Worm (Caenorhabditis elegans): ENCODE data around the gene C14A4.6.

The C14A4.6 gene

ce11 chrII:10563368-10563767 is 31.2 kb downstream of the C14A4.6 start, which contains the start of gene cdc-48.1:
Gene cdc-48.1 (minus strand): TSS chrII:10563407.
- TF ChIP-seq nhr-232 (tag; optimal IDR thresholded peaks at IDR 0.05) (no peak), syd-9 (tag; optimal IDR thresholded peaks at IDR 0.05) (peak; percentile 94), ztf-16 (tag; optimal IDR thresholded peaks at IDR 0.05) (peak; percentile 91), ceh-34 (tag; optimal IDR thresholded peaks at IDR 0.05) (peak; percentile 99), elt-4 (tag; optimal IDR thresholded peaks at IDR 0.05) (no peak), K09A11.1 (tag; optimal IDR thresholded peaks at IDR 0.05; ENCODE audit: insufficient read depth) (peak; percentile 90), pha-4 (tag; optimal IDR thresholded peaks at IDR 0.05) (no peak), F13H6.1 (tag; optimal IDR thresholded peaks at IDR 0.05) (peak; percentile 85), npax-4 (tag; optimal IDR thresholded peaks at IDR 0.05) (peak; percentile 20), tbx-2 (tag; optimal IDR thresholded peaks at IDR 0.05) (peak; percentile 99), fax-1 (tag; optimal IDR thresholded peaks at IDR 0.05) (peak; percentile 72), ahr-1 (tag; optimal IDR thresholded peaks at IDR 0.05) (peak; percentile 61), hlh-13 (GFP tag; optimal IDR thresholded peaks at IDR 0.05) (peak; percentile 24), odd-2 (tag; optimal IDR thresholded peaks at IDR 0.05) (no peak), sox-2 (GFP tag; IDR thresholded peaks at IDR 0.05) (peak; percentile 86), K02D7.2 (tag; optimal IDR thresholded peaks at IDR 0.05) (peak; percentile 79), gmeb-2 (tag; optimal IDR thresholded peaks at IDR 0.05) (peak; percentile 77), ceh-18 (tag; optimal IDR thresholded peaks at IDR 0.05) (peak; percentile 100), pqm-1 (tag; optimal IDR thresholded peaks at IDR 0.05) (peak; percentile 77), pha-2 (tag; optimal IDR thresholded peaks at IDR 0.05) (peak; percentile 82), unc-3 (GFP tag; conservative IDR thresholded peaks at IDR 0.05) (peak; percentile 76), unc-3 (tag; optimal IDR thresholded peaks at IDR 0.05) (peak; percentile 92), pros-1 (tag; optimal IDR thresholded peaks at IDR 0.05) (peak; percentile 91), tbx-7 (tag; optimal IDR thresholded peaks at IDR 0.05) (peak; percentile 68), rnt-1 (tag; optimal IDR thresholded peaks at IDR 0.05) (peak; percentile 98), ceh-9 (tag; optimal IDR thresholded peaks at IDR 0.05) (no peak), ceh-45 (GFP tag; IDR thresholded peaks at IDR 0.05) (peak; percentile 68; the same call in 1 of the 2 replicates), hlh-6 (tag; optimal IDR thresholded peaks at IDR 0.05) (peak; percentile 35), nfya-1 (tag; optimal IDR thresholded peaks at IDR 0.05) (peak; percentile 99), ceh-2 (tag; optimal IDR thresholded peaks at IDR 0.05) (peak; percentile 74), sdc-2 (tag; optimal IDR thresholded peaks at IDR 0.05) (peak; percentile 79), unc-86 (tag; optimal IDR thresholded peaks at IDR 0.05) (peak; percentile 97), pag-3 (tag; optimal IDR thresholded peaks at IDR 0.05; ENCODE audit: borderline replicate concordance) (peak; percentile 93), fkh-6 (tag; optimal IDR thresholded peaks at IDR 0.05) (peak; percentile 24), zip-5 (tag; optimal IDR thresholded peaks at IDR 0.05) (peak; percentile 30), sox-4 (tag; optimal IDR thresholded peaks at IDR 0.05) (peak; percentile 68), ceh-14 (tag; optimal IDR thresholded peaks at IDR 0.05) (peak; percentile 98), nhr-11 (tag; optimal IDR thresholded peaks at IDR 0.05) (peak; percentile 100), ceh-22 (tag; optimal IDR thresholded peaks at IDR 0.05) (no peak), ceh-19 (GFP tag; optimal IDR thresholded peaks at IDR 0.05) (peak; percentile 84), ceh-31 (tag; optimal IDR thresholded peaks at IDR 0.05) (peak; percentile 98), ceh-30 (tag; optimal IDR thresholded peaks at IDR 0.05) (peak; percentile 95), ama-1 (optimal IDR thresholded peaks at IDR 0.05) (no peak), elt-2 (tag; optimal IDR thresholded peaks at IDR 0.05) (peak; percentile 96), pax-1 (tag; optimal IDR thresholded peaks at IDR 0.05) (peak; percentile 96), lin-11 (tag; optimal IDR thresholded peaks at IDR 0.05) (peak; percentile 70), ceh-6 (GFP tag; optimal IDR thresholded peaks at IDR 0.05) (peak; percentile 68), pat-9 (tag; optimal IDR thresholded peaks at IDR 0.05) (peak; percentile 92), eyg-1 (tag; optimal IDR thresholded peaks at IDR 0.05) (no peak), C08G9.2 (tag; optimal IDR thresholded peaks at IDR 0.05) (peak; percentile 84), ref-2 (tag; optimal IDR thresholded peaks at IDR 0.05) (peak; percentile 99), unc-42 (tag; optimal IDR thresholded peaks at IDR 0.05) (peak; percentile 100), dmd-4 (tag; optimal IDR thresholded peaks at IDR 0.05; ENCODE audit: borderline replicate concordance) (peak; percentile 70), mec-3 (tag; optimal IDR thresholded peaks at IDR 0.05; ENCODE audit: borderline replicate concordance) (no peak)

Measured in whole organism, late embryonic.